Fruit fly (Drosophila melanogaster) whole organism, embryonic: ENCODE measurements around the gene Trm7-34.

Experiments
- Abd-B ChIP-seq: fragments of 200-800 bp; sonication (Bioruptor generic); optimal IDR thresholded peaks from 2 replicates; lab custom pipeline; 2018; ENCODE audit warnings: missing biosample characterization, mild to moderate bottlenecking, missing genetic modification characterization, moderate library complexity
- Atf-2 ChIP-seq: fragments of 200-800 bp; sonication (Bioruptor generic); optimal IDR thresholded peaks from 2 replicates; lab custom pipeline; 2016; ENCODE audit warnings: missing biosample characterization, missing genetic modification characterization
- Bgb ChIP-seq: fragments of 200-800 bp; sonication (Bioruptor generic); IDR thresholded peaks from 2 replicates; pipeline ENCODE4 v1.3.6; 2022; ENCODE audit warnings: missing biosample characterization, missing genetic modification characterization; ENCODE audit not compliant: partially characterized antibody
- CG14441 ChIP-seq: fragments of 200-800 bp; sonication (Bioruptor generic); IDR thresholded peaks from 2 replicates; pipeline ENCODE4 v1.3.6; 2022; ENCODE audit warnings: missing biosample characterization, missing genetic modification characterization
- CG15479 ChIP-seq: fragments of 200-800 bp; sonication (Bioruptor generic); optimal IDR thresholded peaks from 3 replicates; lab custom pipeline; 2019; ENCODE audit warnings: missing biosample characterization, mild to moderate bottlenecking, missing genetic modification characterization, moderate library complexity
- CG1603 ChIP-seq: fragments of 200-800 bp; sonication (Bioruptor generic); optimal IDR thresholded peaks from 2 replicates; lab custom pipeline; 2019; ENCODE audit warnings: missing biosample characterization, mild to moderate bottlenecking, missing genetic modification characterization, moderate library complexity
- CG2129 ChIP-seq: fragments of 200-800 bp; sonication (Bioruptor generic); IDR thresholded peaks from 2 replicates; pipeline ENCODE4 v1.3.6; 2022; ENCODE audit warnings: missing biosample characterization, missing genetic modification characterization; ENCODE audit not compliant: partially characterized antibody
- CG30020 ChIP-seq: fragments of 200-800 bp; optimal IDR thresholded peaks from 2 replicates; lab custom pipeline; 2019; ENCODE audit warnings: missing biosample characterization, mild to moderate bottlenecking, missing genetic modification characterization, moderate library complexity
- CG3995 ChIP-seq: fragments of 200-800 bp; sonication (Bioruptor generic); optimal IDR thresholded peaks from 3 replicates; lab custom pipeline; 2016; ENCODE audit warnings: missing biosample characterization, missing genetic modification characterization
- CG4282 ChIP-seq: fragments of 200-800 bp; sonication (Bioruptor generic); optimal IDR thresholded peaks from 2 replicates; lab custom pipeline; 2016; ENCODE audit warnings: missing biosample characterization, missing genetic modification characterization
- CG4424 ChIP-seq: fragments of 200-800 bp; sonication (Bioruptor generic); optimal IDR thresholded peaks from 3 replicates; lab custom pipeline; 2016; ENCODE audit warnings: missing biosample characterization, missing genetic modification characterization
- CG4820 ChIP-seq: fragments of 200-800 bp; sonication (Bioruptor generic); optimal IDR thresholded peaks from 3 replicates; lab custom pipeline; 2016; ENCODE audit warnings: missing biosample characterization, missing genetic modification characterization
- CG7372 ChIP-seq: fragments of 200-800 bp; sonication (Bioruptor generic); IDR thresholded peaks from 2 replicates; pipeline ENCODE4 v1.3.6; 2022; ENCODE audit warnings: missing biosample characterization, missing genetic modification characterization
- CG8089 ChIP-seq: fragments of 200-800 bp; sonication (Bioruptor generic); optimal IDR thresholded peaks from 3 replicates; lab custom pipeline; 2016; ENCODE audit warnings: missing biosample characterization, missing genetic modification characterization
- CG9215 ChIP-seq: fragments of 200-800 bp; sonication (Bioruptor generic); IDR thresholded peaks from 2 replicates; pipeline ENCODE4 v1.3.6; 2022; ENCODE audit warnings: missing biosample characterization, missing genetic modification characterization
- CG9609 ChIP-seq: fragments of 200-800 bp; sonication (Bioruptor generic); optimal IDR thresholded peaks from 3 replicates; lab custom pipeline; 2016; ENCODE audit warnings: missing biosample characterization, missing genetic modification characterization
- CG9876 ChIP-seq: fragments of 200-800 bp; sonication (Bioruptor generic); optimal IDR thresholded peaks from 2 replicates; lab custom pipeline; 2016; ENCODE audit warnings: missing biosample characterization, missing genetic modification characterization
- Camta ChIP-seq: fragments of 200-800 bp; sonication (Bioruptor generic); optimal IDR thresholded peaks from 2 replicates; lab custom pipeline; 2016; ENCODE audit warnings: missing biosample characterization, missing genetic modification characterization
- CoRest ChIP-seq: fragments of 200-800 bp; sonication (Bioruptor generic); optimal IDR thresholded peaks from 3 replicates; lab custom pipeline; 2018; ENCODE audit warnings: missing biosample characterization, mild to moderate bottlenecking, missing genetic modification characterization, moderate library complexity
- Doc3 ChIP-seq: fragments of 200-800 bp; sonication (Bioruptor generic); IDR thresholded peaks from 3 replicates; pipeline ENCODE4 v1.3.6; 2022; ENCODE audit warnings: missing biosample characterization, missing genetic modification characterization; ENCODE audit not compliant: partially characterized antibody
- HLH3B ChIP-seq: fragments of 200-800 bp; sonication (Bioruptor generic); IDR thresholded peaks from 2 replicates; pipeline ENCODE4 v1.3.6; 2022; ENCODE audit warnings: missing biosample characterization, missing genetic modification characterization
- Hmx ChIP-seq: fragments of 200-800 bp; sonication (Bioruptor generic); optimal IDR thresholded peaks from 2 replicates; lab custom pipeline; 2016; ENCODE audit warnings: missing biosample characterization, missing genetic modification characterization
- Hr51 ChIP-seq, 2 experiments: fragments of 200-800 bp; sonication (Bioruptor generic); optimal IDR thresholded peaks; 2 replicates in 1 of 2; 3 replicates in 1 of 2; lab custom pipeline; 2016 to 2018; ENCODE audit warnings: missing biosample characterization in 2 of 2, missing genetic modification characterization in 2 of 2, mild to moderate bottlenecking in 1 of 2, moderate library complexity in 1 of 2
- Mad ChIP-seq: fragments of 200-800 bp; sonication (Bioruptor generic); optimal IDR thresholded peaks from 2 replicates; lab custom pipeline; 2016; ENCODE audit warnings: missing biosample characterization, missing genetic modification characterization
- Max ChIP-seq: fragments of 200-800 bp; sonication (Bioruptor generic); optimal IDR thresholded peaks from 2 replicates; lab custom pipeline; 2016; ENCODE audit warnings: missing biosample characterization, mild to moderate bottlenecking, missing genetic modification characterization
- Med ChIP-seq: fragments of 200-800 bp; sonication (Bioruptor generic); peaks from one replicate; lab custom pipeline; 2016; ENCODE audit warnings: missing biosample characterization, missing genetic modification characterization, mild to moderate bottlenecking, inconsistent platforms, moderate library complexity
- Oli ChIP-seq: fragments of 200-800 bp; sonication (Bioruptor generic); optimal IDR thresholded peaks from 2 replicates; lab custom pipeline; 2018; ENCODE audit warnings: missing biosample characterization, mild to moderate bottlenecking, missing genetic modification characterization, moderate library complexity
- PHDP ChIP-seq: fragments of 200-800 bp; sonication (Bioruptor generic); optimal IDR thresholded peaks from 3 replicates; lab custom pipeline; 2018; ENCODE audit warnings: missing biosample characterization, mild to moderate bottlenecking, missing genetic modification characterization, moderate library complexity
- Scr ChIP-seq: fragments of 200-800 bp; sonication (Bioruptor generic); IDR thresholded peaks from 2 replicates; pipeline ENCODE4 v1.3.6; 2022; ENCODE audit warnings: missing biosample characterization, missing genetic modification characterization; ENCODE audit not compliant: partially characterized antibody
- Trl ChIP-seq, 3 experiments: fragments of >200 bp in 2 of 3; fragments of 200-800 bp in 1 of 3; sonication (Bioruptor generic) in 1 of 3; optimal IDR thresholded peaks; 2 replicates in 1 of 3; 3 replicates in 2 of 3; lab custom pipeline; 2016 to 2017; ENCODE audit warnings: missing biosample characterization in 1 of 3, missing genetic modification characterization in 1 of 3
- ab ChIP-seq: fragments of 200-800 bp; sonication (Bioruptor generic); optimal IDR thresholded peaks from 2 replicates; lab custom pipeline; 2016; ENCODE audit warnings: missing biosample characterization, missing genetic modification characterization
- amos ChIP-seq: fragments of 200-800 bp; sonication (Bioruptor generic); IDR thresholded peaks from 2 replicates; pipeline ENCODE4 v1.3.6; 2022; ENCODE audit warnings: missing biosample characterization, missing genetic modification characterization; ENCODE audit not compliant: partially characterized antibody
- bbx ChIP-seq: fragments of 200-800 bp; sonication (Bioruptor generic); IDR thresholded peaks from 2 replicates; pipeline ENCODE4 v1.3.6; 2022; ENCODE audit warnings: missing biosample characterization, missing genetic modification characterization; ENCODE audit not compliant: partially characterized antibody
- bigmax ChIP-seq: fragments of 200-800 bp; sonication (Bioruptor generic); optimal IDR thresholded peaks from 2 replicates; lab custom pipeline; 2018; ENCODE audit warnings: missing biosample characterization, mild to moderate bottlenecking, missing genetic modification characterization
- btn ChIP-seq: fragments of 200-800 bp; sonication (Bioruptor generic); optimal IDR thresholded peaks from 2 replicates; lab custom pipeline; 2016; ENCODE audit warnings: missing biosample characterization, missing genetic modification characterization
- grau ChIP-seq: fragments of 200-800 bp; optimal IDR thresholded peaks from 3 replicates; lab custom pipeline; 2019; ENCODE audit warnings: missing biosample characterization, mild to moderate bottlenecking, missing genetic modification characterization, moderate library complexity
- jigr1 ChIP-seq: fragments of 200-800 bp; sonication (Bioruptor generic); IDR thresholded peaks from 3 replicates; pipeline ENCODE4 v1.3.6; 2022; ENCODE audit warnings: missing biosample characterization, missing genetic modification characterization
- kay ChIP-seq: fragments of 200-800 bp; sonication (Bioruptor generic); optimal IDR thresholded peaks from 2 replicates; lab custom pipeline; 2016; ENCODE audit warnings: missing biosample characterization, missing genetic modification characterization
- luna ChIP-seq: fragments of 200-800 bp; sonication (Bioruptor generic); optimal IDR thresholded peaks from 2 replicates; lab custom pipeline; 2016; ENCODE audit warnings: missing biosample characterization, missing genetic modification characterization
- nom ChIP-seq: fragments of 200-800 bp; sonication (Bioruptor generic); optimal IDR thresholded peaks from 2 replicates; lab custom pipeline; 2017; ENCODE audit warnings: missing biosample characterization, missing genetic modification characterization, mild to moderate bottlenecking, moderate library complexity, missing genetic modification reagents
- pho ChIP-seq: fragments of 200-800 bp; sonication (Bioruptor generic); optimal IDR thresholded peaks from 2 replicates; lab custom pipeline; 2016; ENCODE audit warnings: missing biosample characterization, missing genetic modification characterization
- pum ChIP-seq: fragments of 200-800 bp; sonication (Bioruptor generic); optimal IDR thresholded peaks from 2 replicates; lab custom pipeline; 2016; ENCODE audit warnings: missing biosample characterization, missing genetic modification characterization
- row ChIP-seq: fragments of 200-800 bp; sonication (Bioruptor generic); IDR thresholded peaks from 3 replicates; pipeline ENCODE4 v1.3.6; 2022; ENCODE audit warnings: missing biosample characterization, missing genetic modification characterization
- shn ChIP-seq: fragments of 200-800 bp; sonication (Bioruptor generic); optimal IDR thresholded peaks from 3 replicates; lab custom pipeline; 2016; ENCODE audit warnings: missing biosample characterization, missing genetic modification characterization
- sna ChIP-seq: fragments of 200-800 bp; sonication (Bioruptor generic); IDR thresholded peaks from 2 replicates; pipeline ENCODE4 v1.3.6; 2022; ENCODE audit warnings: missing biosample characterization, missing genetic modification characterization; ENCODE audit not compliant: partially characterized antibody
- tna ChIP-seq: fragments of 200-800 bp; sonication (Bioruptor generic); IDR thresholded peaks from 2 replicates; pipeline ENCODE4 v1.3.6; 2022; ENCODE audit warnings: missing biosample characterization, missing genetic modification characterization; ENCODE audit not compliant: partially characterized antibody
- tx ChIP-seq: fragments of 200-800 bp; sonication (Bioruptor generic); optimal IDR thresholded peaks from 2 replicates; lab custom pipeline; 2016; ENCODE audit warnings: missing biosample characterization, missing genetic modification characterization
- vvl ChIP-seq: fragments of 200-800 bp; sonication (Bioruptor generic); IDR thresholded peaks from 2 replicates; pipeline ENCODE4 v1.3.6; 2022; ENCODE audit warnings: missing biosample characterization, missing genetic modification characterization

Gene Trm7-34

dm6 chr3R:21127352-21127985 is 6.2 kb downstream of the Trm7-34 start, which contains the start of the genes slmb and CG5793 (continued):
- TF ChIP-seq kay (GFP tag; lab: Kevin White, UChicago) (peak; percentile 73), CG1603 (peak; percentile 82), CG30020 (tag; lab: Kevin White, UChicago) (peak; percentile 50), CoRest (tag; lab: Kevin White, UChicago) (peak; percentile 20), Med (GFP tag; lab: Kevin White, UChicago) (peak; percentile 94), tna (GFP tag; lab: Robert Waterston, UW) (peak; percentile 47), CG9876 (GFP tag; lab: Kevin White, UChicago) (peak; percentile 35), CG4820 (GFP tag; lab: Kevin White, UChicago) (peak; percentile 32), jigr1 (no peak), PHDP (tag; lab: Kevin White, UChicago) (peak; percentile 31), row (GFP tag; lab: Robert Waterston, UW) (peak; percentile 59), CG3995 (GFP tag; lab: Kevin White, UChicago) (peak; percentile 10), CG2129 (GFP tag; lab: Robert Waterston, UW) (0 out of 2 replicates have a peak, but pooled peaks have one; percentile 13), amos (GFP tag; lab: Robert Waterston, UW) (peak; percentile 67; the same call in 1 of the 2 replicates), Mad (GFP tag; lab: Kevin White, UChicago) (peak; percentile 25), Abd-B (GFP tag; lab: Kevin White, UChicago) (peak; percentile 12), CG7372 (GFP tag; lab: Robert Waterston, UW) (0 out of 2 replicates have a peak, but pooled peaks have one; percentile 17), btn (GFP tag; lab: Kevin White, UChicago) (no peak), tx (peak; percentile 1), CG14441 (GFP tag; lab: Robert Waterston, UW) (peak; percentile 46; the same call in 1 of the 2 replicates), Bgb (GFP tag; lab: Robert Waterston, UW) (peak; percentile 59), Camta (peak; percentile 26), pum (peak; percentile 14), bigmax (GFP tag; lab: Kevin White, UChicago) (peak; percentile 46), vvl (GFP tag; lab: Robert Waterston, UW) (peak; percentile 41), CG4424 (peak; percentile 56), Atf-2 (GFP tag; lab: Kevin White, UChicago) (peak; percentile 43), Trl (optimal IDR thresholded peaks at IDR 0.05; lab: Kevin White, UChicago) (peak in 1 of 2 experiments; percentile 55), Trl (GFP tag; optimal IDR thresholded peaks at IDR 0.05; lab: Kevin White, UChicago) (peak; percentile 21), sna (GFP tag; lab: Robert Waterston, UW) (0 out of 2 replicates have a peak, but pooled peaks have one; percentile 45), nom (GFP tag; lab: Kevin White, UChicago) (no peak), grau (tag; lab: Kevin White, UChicago) (peak; percentile 37), CG4282 (peak; percentile 31), Oli (peak; percentile 13), HLH3B (peak; percentile 42), bbx (GFP tag; lab: Robert Waterston, UW) (peak; percentile 61), Scr (GFP tag; lab: Robert Waterston, UW) (peak; percentile 70), luna (GFP tag; lab: Kevin White, UChicago) (peak; percentile 9), CG9215 (GFP tag; lab: Robert Waterston, UW) (no peak; the same call in 1 of the 2 replicates), ab (peak; percentile 1), shn (GFP tag; lab: Kevin White, UChicago) (peak; percentile 72), Max (peak; percentile 15), CG9609 (GFP tag; lab: Kevin White, UChicago) (peak; percentile 43), pho (peak; percentile 72), CG8089 (peak; percentile 20), Hmx (GFP tag; lab: Kevin White, UChicago) (no peak), Doc3 (GFP tag; lab: Robert Waterston, UW) (peak; percentile 58), Hr51 (GFP tag; optimal IDR thresholded peaks at IDR 0.05; lab: Kevin White, UChicago) (peak in 1 of 2 experiments; percentile 14), CG15479 (GFP tag; lab: Kevin White, UChicago) (peak; percentile 0)
